Fruit fly (Drosophila melanogaster): ENCODE results near the gene CG17122.

- TF ChIP-seq CG32121 (GFP tag; IDR thresholded peaks at IDR 0.05) (no peak), CG17806 (tag; optimal IDR thresholded peaks at IDR 0.05) (no peak), CG8159 (tag; optimal IDR thresholded peaks at IDR 0.05) (no peak), EcR (GFP tag; optimal IDR thresholded peaks at IDR 0.05) (no peak), Pif1B (GFP tag; optimal IDR thresholded peaks at IDR 0.05) (no peak)
These were observed 38.3 kb upstream of the CG17122 start, which contains the start of gene alphaSnap for dm6 chr3L:20313469-20313868.
